Worm (Caenorhabditis elegans): ENCODE data around the gene lips-9.

Gene lips-9

ce11 chrII:12914514-12915075 lies 20.6 kb downstream of the lips-9 start, which contains the start of gene F35C5.12:
Gene F35C5.12, minus strand, starts transcription at chrII:12914564.
- TF ChIP-seq zag-1 (tag; optimal IDR thresholded peaks at IDR 0.05), result no peak
- TF ChIP-seq mbf-1 (tag; optimal IDR thresholded peaks at IDR 0.05), result no peak
- no peak for TF ChIP-seq blmp-1 (tag; optimal IDR thresholded peaks at IDR 0.05; ENCODE audit: insufficient read depth)
- no peak for TF ChIP-seq nhr-129 (tag; optimal IDR thresholded peaks at IDR 0.05)
- TF ChIP-seq nhr-237 (tag; optimal IDR thresholded peaks at IDR 0.05), result no peak
- TF ChIP-seq lin-13 (GFP tag; optimal IDR thresholded peaks at IDR 0.05), result no peak
- no peak for TF ChIP-seq nhr-6 (tag; optimal IDR thresholded peaks at IDR 0.05)
- TF ChIP-seq ceh-16 (tag; optimal IDR thresholded peaks at IDR 0.05), result peak; percentile 2
- no peak for TF ChIP-seq nhr-77 (tag; optimal IDR thresholded peaks at IDR 0.05)
- TF ChIP-seq R02D3.7 (tag; optimal IDR thresholded peaks at IDR 0.05), result no peak
- TF ChIP-seq mab-5 (tag; optimal IDR thresholded peaks at IDR 0.05), result no peak
- no peak for TF ChIP-seq crh-2 (tag; optimal IDR thresholded peaks at IDR 0.05)
- TF ChIP-seq nhr-21 (tag; optimal IDR thresholded peaks at IDR 0.05), result peak; percentile 12
- peak; percentile 36 for TF ChIP-seq nhr-25 (tag; optimal IDR thresholded peaks at IDR 0.05)
- TF ChIP-seq ama-1 (optimal IDR thresholded peaks at IDR 0.05), result no peak
- no peak for TF ChIP-seq mdl-1 (tag; optimal IDR thresholded peaks at IDR 0.05)
- peak; percentile 6 for TF ChIP-seq F13H6.1 (tag; optimal IDR thresholded peaks at IDR 0.05)
- no peak for TF ChIP-seq dmd-4 (tag; optimal IDR thresholded peaks at IDR 0.05)
- peak; percentile 60 for TF ChIP-seq sma-3 (GFP tag; optimal IDR thresholded peaks at IDR 0.05)
- TF ChIP-seq unc-55 (GFP tag; optimal IDR thresholded peaks at IDR 0.05), result peak; percentile 55
- TF ChIP-seq snpc-4 (tag; optimal IDR thresholded peaks at IDR 0.05), result no peak
- TF ChIP-seq ceh-82 (tag; optimal IDR thresholded peaks at IDR 0.05), result no peak
- TF ChIP-seq egl-27 (tag; optimal IDR thresholded peaks at IDR 0.05), result no peak
- no peak for TF ChIP-seq Y55F3AM.14 (GFP tag; optimal IDR thresholded peaks at IDR 0.05)
- TF ChIP-seq aly-2 (tag; optimal IDR thresholded peaks at IDR 0.05), result no peak
- peak; percentile 30 for TF ChIP-seq fos-1 (tag; optimal IDR thresholded peaks at IDR 0.05)
- TF ChIP-seq gmeb-1 (tag; optimal IDR thresholded peaks at IDR 0.05), result peak; percentile 91
- no peak for TF ChIP-seq ztf-11 (tag; optimal IDR thresholded peaks at IDR 0.05)
- TF ChIP-seq lsy-2 (tag; optimal IDR thresholded peaks at IDR 0.05), result peak; percentile 8 to 74
- peak; percentile 47 for TF ChIP-seq sma-9 (GFP tag; optimal IDR thresholded peaks at IDR 0.05)
- TF ChIP-seq sma-9 (tag; optimal IDR thresholded peaks at IDR 0.05), result no peak
- TF ChIP-seq sem-4 (tag; optimal IDR thresholded peaks at IDR 0.05), result no peak
- TF ChIP-seq nhr-23 (tag; optimal IDR thresholded peaks at IDR 0.05), result no peak
- TF ChIP-seq lin-39 (tag; optimal IDR thresholded peaks at IDR 0.05), result no peak
- no peak for TF ChIP-seq lin-11 (tag; optimal IDR thresholded peaks at IDR 0.05)
- no peak for TF ChIP-seq unc-39 (tag; optimal IDR thresholded peaks at IDR 0.05)
- TF ChIP-seq ztf-1 (GFP tag; conservative IDR thresholded peaks at IDR 0.05), result no peak
- no peak for TF ChIP-seq elt-3 (tag; optimal IDR thresholded peaks at IDR 0.05)
- TF ChIP-seq ztf-4 (tag; optimal IDR thresholded peaks at IDR 0.05), result no peak
- no peak for TF ChIP-seq ZK546.5 (tag; optimal IDR thresholded peaks at IDR 0.05)
- no peak for TF ChIP-seq nhr-12 (tag; optimal IDR thresholded peaks at IDR 0.05)
- TF ChIP-seq C34F6.9 (tag; optimal IDR thresholded peaks at IDR 0.05), result peak; percentile 46
- TF ChIP-seq skn-1 (tag; optimal IDR thresholded peaks at IDR 0.05), result no peak
- TF ChIP-seq nhr-11 (tag; optimal IDR thresholded peaks at IDR 0.05), result no peak
- TF ChIP-seq elt-1 (tag; optimal IDR thresholded peaks at IDR 0.05), result no peak
- TF ChIP-seq nhr-10 (tag; optimal IDR thresholded peaks at IDR 0.05), result no peak
- TF ChIP-seq peb-1 (tag; optimal IDR thresholded peaks at IDR 0.05), result no peak
- TF ChIP-seq unc-62 (GFP tag; optimal IDR thresholded peaks at IDR 0.05), result no peak
- no peak for TF ChIP-seq alr-1 (tag; optimal IDR thresholded peaks at IDR 0.05)

All from whole organism, L2 larva.